Fruit fly (Drosophila melanogaster): ENCODE results near the gene primo-1.

primo-1 gene

DNA sequence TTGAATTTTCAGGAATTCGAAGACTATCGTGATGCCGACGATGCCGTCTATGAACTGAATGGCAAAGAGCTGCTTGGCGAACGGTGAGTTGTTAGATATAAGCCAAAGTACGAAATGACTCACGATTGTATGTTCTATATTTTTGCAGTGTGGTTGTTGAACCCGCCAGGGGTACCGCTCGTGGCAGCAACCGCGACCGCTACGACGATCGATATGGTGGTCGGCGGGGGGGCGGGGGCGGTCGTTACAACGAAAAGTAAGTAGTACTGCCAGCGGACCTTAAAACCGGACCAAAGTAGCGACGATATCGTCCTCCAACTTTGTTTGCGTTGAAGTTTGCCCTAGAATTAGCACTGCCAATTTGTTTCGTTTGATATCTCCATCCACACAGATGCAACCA, 49.5 kb downstream of the primo-1 start:
- TF ChIP-seq EcR (GFP tag; optimal IDR thresholded peaks at IDR 0.05): no peak
- TF ChIP-seq psq (optimal IDR thresholded peaks at IDR 0.05): no peak
- TF ChIP-seq CG8478 (optimal IDR thresholded peaks at IDR 0.05): no peak
- no peak for TF ChIP-seq usp (GFP tag; optimal IDR thresholded peaks at IDR 0.05)
- TF ChIP-seq Dll (optimal IDR thresholded peaks at IDR 0.05): no peak
- no peak for TF ChIP-seq pan (optimal IDR thresholded peaks at IDR 0.05)

- TF ChIP-seq EcR (GFP tag; optimal IDR thresholded peaks at IDR 0.05) (no peak), usp (GFP tag; optimal IDR thresholded peaks at IDR 0.05) (no peak), pan (optimal IDR thresholded peaks at IDR 0.05) (no peak), CG8478 (optimal IDR thresholded peaks at IDR 0.05) (no peak), Dll (optimal IDR thresholded peaks at IDR 0.05) (no peak), psq (optimal IDR thresholded peaks at IDR 0.05) (no peak)
Observed at dm6 chr3R:13660924-13661659, 50.5 kb downstream of the primo-1 start, which contains the start of gene B52. TSS of gene B52 (plus strand) at chr3R:13661311.
